Fruit fly (Drosophila melanogaster): Measurements from ENCODE around the gene ND-51.

Gene ND-51

dm6 chr2L:6020535-6020934 lies 42.0 kb downstream of the ND-51 start, which contains the start of gene CG13996:
TSS of gene CG13996 (plus strand) at chr2L:6020835.
- TF ChIP-seq CG12768 (GFP tag; optimal IDR thresholded peaks at IDR 0.05) (no peak), Clk (GFP tag; optimal IDR thresholded peaks at IDR 0.05) (no peak), ovo (GFP tag; optimal IDR thresholded peaks at IDR 0.05) (no peak), cic (GFP tag; optimal IDR thresholded peaks at IDR 0.05) (no peak), pad (GFP tag; optimal IDR thresholded peaks at IDR 0.05) (no peak), toe (GFP tag; optimal IDR thresholded peaks at IDR 0.05) (no peak), Hr96 (GFP tag; optimal IDR thresholded peaks at IDR 0.05) (no peak), CG14711 (tag; optimal IDR thresholded peaks at IDR 0.05) (no peak), CG11617 (GFP tag; optimal IDR thresholded peaks at IDR 0.05) (no peak), CG5204 (GFP tag; optimal IDR thresholded peaks at IDR 0.05) (no peak), CG1620 (GFP tag; optimal IDR thresholded peaks at IDR 0.05) (no peak)

DNA sequence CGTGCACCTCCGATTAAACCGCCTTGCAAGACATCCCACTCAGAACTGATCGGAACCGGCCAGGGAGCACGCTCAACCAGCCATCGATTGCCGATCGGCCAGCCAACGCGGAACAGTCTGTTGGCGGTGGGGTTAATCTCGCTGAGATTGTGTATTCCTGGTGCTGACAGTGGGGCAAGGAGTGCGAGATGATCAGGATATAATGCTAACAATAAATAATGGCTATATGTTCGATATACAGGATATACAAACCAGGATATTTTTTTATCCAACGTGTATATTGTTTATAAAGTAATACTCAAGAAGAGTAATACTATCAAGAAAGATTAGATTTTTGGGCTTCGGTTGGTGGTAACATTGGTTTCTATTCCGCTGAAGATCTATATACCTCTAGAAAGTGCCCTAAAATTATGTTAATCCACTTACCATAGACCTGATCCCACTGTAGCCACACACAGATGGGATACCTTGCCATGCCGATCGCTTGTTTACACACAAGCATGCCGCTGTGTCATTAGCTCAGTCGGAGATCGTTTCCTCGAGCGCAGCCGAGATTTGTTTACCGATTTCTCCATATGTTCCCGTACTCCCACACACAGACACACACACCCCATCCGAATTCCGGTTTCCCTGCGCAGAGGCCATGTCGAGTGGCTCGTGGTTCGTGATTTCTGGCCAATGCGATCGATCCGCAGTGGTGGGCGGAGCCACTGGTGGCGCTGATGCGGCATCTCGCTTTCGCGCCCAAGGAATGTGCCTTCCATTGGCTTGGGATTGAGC lies 43.0 kb downstream of the ND-51 start, which contains the start of gene H2.0:
Gene H2.0 (minus strand): TSS at position 51 of the 780 bp plus-strand sequence.
- TF ChIP-seq pad (GFP tag; optimal IDR thresholded peaks at IDR 0.05), result no peak
- no peak for TF ChIP-seq CG7045 (GFP tag; optimal IDR thresholded peaks at IDR 0.05)
- no peak for TF ChIP-seq Crg-1 (GFP tag; optimal IDR thresholded peaks at IDR 0.05)
- TF ChIP-seq CG33017 (tag; optimal IDR thresholded peaks at IDR 0.05), result no peak
- TF ChIP-seq Mnt (GFP tag; optimal IDR thresholded peaks at IDR 0.05), result no peak
- TF ChIP-seq CG12768 (GFP tag; optimal IDR thresholded peaks at IDR 0.05), result no peak
- no peak for TF ChIP-seq kay (GFP tag; ENCODE audit: borderline replicate concordance)
- no peak for TF ChIP-seq CG11617 (GFP tag; optimal IDR thresholded peaks at IDR 0.05)
- TF ChIP-seq CG1620 (GFP tag; optimal IDR thresholded peaks at IDR 0.05), result no peak
- no peak for TF ChIP-seq ovo (GFP tag; optimal IDR thresholded peaks at IDR 0.05)
- TF ChIP-seq Hr96 (GFP tag; optimal IDR thresholded peaks at IDR 0.05), result no peak

DNA sequence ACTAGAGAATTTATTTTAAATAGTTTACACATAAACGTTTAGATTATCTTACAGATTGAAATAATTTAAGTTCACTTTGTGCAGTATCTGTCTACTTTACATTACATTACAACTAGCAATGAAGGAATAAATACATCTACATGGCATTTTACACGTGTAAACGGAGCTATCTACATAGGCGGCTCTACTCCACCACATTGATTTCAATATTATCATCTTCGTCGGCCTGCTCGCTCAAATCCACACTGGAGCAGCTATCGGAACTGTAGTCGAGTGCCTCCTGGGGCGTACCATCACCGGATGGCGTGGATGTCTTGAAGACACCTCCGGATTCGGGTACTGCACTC lies 49.5 kb downstream of the ND-51 start:
- TF ChIP-seq cic (GFP tag; optimal IDR thresholded peaks at IDR 0.05) (no peak), toe (GFP tag; optimal IDR thresholded peaks at IDR 0.05) (no peak), pad (GFP tag; optimal IDR thresholded peaks at IDR 0.05) (no peak), CG1620 (GFP tag; optimal IDR thresholded peaks at IDR 0.05) (no peak), CG12768 (GFP tag; optimal IDR thresholded peaks at IDR 0.05) (no peak), CG11617 (GFP tag; optimal IDR thresholded peaks at IDR 0.05) (no peak), bab1 (GFP tag; optimal IDR thresholded peaks at IDR 0.05) (no peak)

DNA sequence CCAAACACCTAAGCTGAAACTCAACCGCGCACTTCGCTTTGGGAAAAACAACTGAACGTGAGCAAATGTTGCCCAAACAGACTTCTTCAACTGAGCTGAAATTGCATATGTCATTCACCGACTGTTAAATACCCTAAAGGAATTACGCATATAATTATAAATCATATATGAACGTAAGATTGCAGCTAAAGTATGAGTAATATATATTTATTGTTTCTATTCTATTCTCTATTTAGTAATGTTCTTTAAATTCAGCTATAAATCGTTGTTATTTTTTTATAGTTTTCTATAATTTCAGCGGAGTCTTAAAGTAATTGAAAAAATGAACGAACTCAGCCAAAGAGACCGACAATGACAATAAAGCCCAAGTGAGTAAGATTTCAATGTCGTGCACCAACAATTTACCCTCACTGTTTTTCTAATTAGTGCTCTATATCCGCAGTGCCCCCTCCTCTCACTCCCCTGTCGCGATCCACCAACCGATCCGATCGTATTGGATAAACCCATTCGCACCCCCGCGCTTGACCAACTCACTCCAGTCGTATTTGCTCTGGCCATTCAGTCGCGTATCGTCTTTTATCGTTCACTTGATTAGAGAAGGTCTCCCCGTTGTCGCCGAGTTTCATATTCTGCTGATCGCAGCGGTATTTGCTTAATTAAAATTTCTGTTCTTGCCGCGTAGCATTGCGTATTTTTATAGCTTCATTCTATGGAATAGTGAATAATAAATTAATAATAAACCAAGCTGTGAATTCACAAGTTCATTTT lies 50.1 kb downstream of the ND-51 start, which contains the start of gene CG9098:
Gene CG9098 (minus strand): TSS at position 36 of the 768 bp plus-strand sequence.
- TF ChIP-seq cic (GFP tag; optimal IDR thresholded peaks at IDR 0.05), result no peak
- no peak for TF ChIP-seq toe (GFP tag; optimal IDR thresholded peaks at IDR 0.05)
- TF ChIP-seq CG12768 (GFP tag; optimal IDR thresholded peaks at IDR 0.05), result no peak
- TF ChIP-seq bab1 (GFP tag; optimal IDR thresholded peaks at IDR 0.05), result peak; percentile 57
- no peak for TF ChIP-seq CG11617 (GFP tag; optimal IDR thresholded peaks at IDR 0.05)
- TF ChIP-seq tj (GFP tag; optimal IDR thresholded peaks at IDR 0.05), result peak; percentile 91
